Worm (Caenorhabditis elegans): ENCODE measurements around the gene srw-73.

- TF ChIP-seq snpc-4 (tag; optimal IDR thresholded peaks at IDR 0.05) (no peak), elt-1 (tag; optimal IDR thresholded peaks at IDR 0.05; ENCODE audit: borderline replicate concordance, insufficient read depth) (no peak)
Observed at ce11 chrV:16552929-16553328, 35.4 kb downstream of the srw-73 start, which contains the start of gene Y32B12B.4.
